Worm (Caenorhabditis elegans) whole organism, early embryonic: ENCODE results near the gene ulp-3.

ENCODE experiments used
- B0310.2 ChIP-seq: sonication (generic microtip); optimal IDR thresholded peaks from 2 replicates; lab custom pipeline; 2016; ENCODE audit warnings: mild to moderate bottlenecking, missing genetic modification characterization, missing compliant biosample characterization
- F13C5.2 ChIP-seq: sonication (generic microtip); optimal IDR thresholded peaks from 2 replicates; lab custom pipeline; 2017; ENCODE audit warnings: mild to moderate bottlenecking, missing genetic modification characterization, inconsistent platforms, missing compliant biosample characterization
- aly-1 ChIP-seq: sonication (generic microtip); optimal IDR thresholded peaks from 2 replicates; lab custom pipeline; 2016; ENCODE audit warnings: missing genetic modification characterization, missing compliant biosample characterization
- ama-1 ChIP-seq: fragments of 150-350 bp; optimal IDR thresholded peaks from 2 replicates; lab custom pipeline; 2014
- ceh-13 ChIP-seq: fragments of 200-800 bp; sonication (Bioruptor generic); optimal IDR thresholded peaks from 2 replicates; lab custom pipeline; 2018; ENCODE audit warnings: mild to moderate bottlenecking, missing genetic modification characterization, missing compliant biosample characterization
- ceh-36 ChIP-seq: sonication (generic microtip); optimal IDR thresholded peaks from 2 replicates; lab custom pipeline; 2016; ENCODE audit warnings: missing genetic modification characterization, inconsistent platforms, missing compliant biosample characterization
- ets-7 ChIP-seq: sonication (generic microtip); optimal IDR thresholded peaks from 2 replicates; lab custom pipeline; 2016; ENCODE audit warnings: missing genotype, missing genetic modification characterization, missing compliant biosample characterization
- flt-1 ChIP-seq: fragments of 200-800 bp; sonication (Bioruptor generic); IDR thresholded peaks from 2 replicates; pipeline ENCODE4 v1.3.6; 2022; ENCODE audit warnings: missing genetic modification characterization, missing compliant biosample characterization
- hmbx-1 ChIP-seq: sonication (generic microtip); optimal IDR thresholded peaks from 2 replicates; lab custom pipeline; 2016; ENCODE audit warnings: mild to moderate bottlenecking, missing genetic modification characterization, missing compliant biosample characterization
- hmg-4 ChIP-seq: fragments of 200-800 bp; sonication (Bioruptor generic); optimal IDR thresholded peaks from 2 replicates; lab custom pipeline; 2018; ENCODE audit warnings: mild to moderate bottlenecking, missing genetic modification characterization, missing compliant biosample characterization
- hnd-1 ChIP-seq: sonication (generic microtip); optimal IDR thresholded peaks from 2 replicates; lab custom pipeline; 2016; ENCODE audit warnings: missing genetic modification characterization, missing compliant biosample characterization
- pes-1 ChIP-seq: fragments of 200-800 bp; sonication (Bioruptor generic); IDR thresholded peaks from 2 replicates; pipeline ENCODE4 v1.3.6; 2022; ENCODE audit warnings: missing genetic modification reagents, missing genetic modification characterization, missing compliant biosample characterization
- scrt-1 ChIP-seq: fragments of 200-800 bp; sonication (Bioruptor generic); IDR thresholded peaks from 2 replicates; pipeline ENCODE4 v1.3.6; 2022; ENCODE audit warnings: missing genetic modification characterization, missing compliant biosample characterization
- sea-1 ChIP-seq: fragments of 200-800 bp; sonication (Bioruptor generic); conservative IDR thresholded peaks from 2 replicates; pipeline ENCODE4 v1.3.6; 2022; ENCODE audit warnings: missing genetic modification characterization, missing compliant biosample characterization
- tbx-11 ChIP-seq: fragments of 200-800 bp; sonication (Bioruptor generic); IDR thresholded peaks from 2 replicates; pipeline ENCODE4 v1.3.6; 2022; ENCODE audit warnings: missing genetic modification characterization, missing compliant biosample characterization
- tbx-37 ChIP-seq: fragments of 200-800 bp; sonication (Bioruptor generic); conservative IDR thresholded peaks from 2 replicates; pipeline ENCODE4 v1.3.6; 2022; ENCODE audit warnings: missing genetic modification reagents, missing genetic modification characterization, missing compliant biosample characterization
- tra-4 ChIP-seq: sonication (generic microtip); optimal IDR thresholded peaks from 2 replicates; lab custom pipeline; 2017; ENCODE audit warnings: missing genetic modification characterization, missing compliant biosample characterization

Gene ulp-3

ce11 chrIV:1963247-1963646 is at the start of gene ulp-3:
ulp-3 (plus strand) TSS chrIV:1963634.
- TF ChIP-seq flt-1 (GFP tag; lab: Robert Waterston, UW) (no peak), tra-4 (tag; lab: Kevin White, UChicago) (no peak), pes-1 (no peak), ceh-36 (tag; lab: Kevin White, UChicago) (no peak), hnd-1 (tag; lab: Kevin White, UChicago) (no peak), B0310.2 (tag; lab: Kevin White, UChicago) (no peak), tbx-37 (GFP tag; lab: Robert Waterston, UW) (no peak), tbx-11 (GFP tag; lab: Robert Waterston, UW) (no peak), F13C5.2 (no peak)

ce11 chrIV:1914900-1915299 is 48.5 kb upstream of the ulp-3 start:
- TF ChIP-seq hmbx-1 (tag; lab: Kevin White, UChicago) (no peak), ama-1 (lab: Kevin White, UChicago) (no peak), flt-1 (GFP tag; lab: Robert Waterston, UW) (no peak), hnd-1 (tag; lab: Kevin White, UChicago) (no peak), F13C5.2 (no peak), aly-1 (tag; lab: Kevin White, UChicago) (no peak), ceh-36 (tag; lab: Kevin White, UChicago) (no peak)

- TF ChIP-seq tbx-11 (GFP tag; lab: Robert Waterston, UW) (0 out of 2 replicates have a peak, but pooled peaks have one; percentile 53), hnd-1 (tag; lab: Kevin White, UChicago) (no peak), tra-4 (tag; lab: Kevin White, UChicago) (no peak), scrt-1 (GFP tag; lab: Robert Waterston, UW) (no peak), tbx-37 (GFP tag; lab: Robert Waterston, UW) (0 out of 2 replicates have a peak, but pooled peaks have one; percentile 10), ceh-13 (GFP tag; lab: Kevin White, UChicago) (no peak), sea-1 (GFP tag; lab: Robert Waterston, UW) (no peak)
These were observed 47.9 kb upstream of the ulp-3 start for ce11 chrIV:1915549-1915948.

DNA sequence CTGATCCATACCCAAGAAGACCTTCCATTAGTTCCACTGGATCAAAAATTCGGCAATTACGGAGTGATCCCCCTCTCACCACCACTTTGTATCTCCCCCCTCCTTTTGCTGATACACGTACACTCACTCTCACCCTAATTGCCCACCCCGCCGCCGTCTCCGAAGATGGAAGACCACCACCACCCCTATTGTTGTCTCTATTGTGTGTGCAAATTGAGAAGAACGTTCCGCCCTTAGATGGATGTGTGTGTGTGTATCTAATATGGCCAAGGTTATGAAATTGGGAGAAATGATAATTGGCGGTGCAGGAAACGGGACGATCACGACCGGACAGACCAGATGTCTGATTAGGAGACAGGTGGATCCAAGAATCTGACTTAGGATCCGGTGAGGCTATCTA is 47.2 kb upstream of the ulp-3 start:
- TF ChIP-seq F13C5.2 (no peak), scrt-1 (GFP tag; lab: Robert Waterston, UW) (no peak), ceh-36 (tag; lab: Kevin White, UChicago) (no peak), hmg-4 (GFP tag; lab: Kevin White, UChicago) (peak; percentile 2)

DNA sequence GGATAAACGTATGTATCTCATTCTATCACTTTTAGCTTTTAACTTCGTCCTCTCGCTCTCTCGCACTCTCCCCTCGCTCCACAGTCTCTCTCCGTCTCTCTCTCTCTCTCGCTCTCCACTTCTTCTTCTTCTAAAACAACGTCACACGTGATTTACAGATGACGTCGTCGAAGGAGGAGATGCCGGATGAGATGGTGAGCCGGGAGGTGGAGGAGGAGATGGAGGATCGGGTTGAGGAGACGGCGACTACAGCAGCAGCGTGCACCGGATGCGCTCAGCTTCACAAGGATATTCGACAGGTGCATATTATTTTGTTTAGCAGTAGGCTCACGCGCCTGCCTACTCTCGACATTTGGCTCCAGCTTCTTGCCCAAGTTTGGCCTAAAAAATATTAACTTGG is 45.6 kb upstream of the ulp-3 start, which contains the start of gene elt-6:
TSS of gene elt-6 (plus strand) at position 159 of the 400 bp plus-strand sequence.
- TF ChIP-seq tbx-11 (GFP tag; lab: Robert Waterston, UW) (no peak), ets-7 (no peak), pes-1 (peak; percentile 41; the same call in 1 of the 2 replicates), hmg-4 (GFP tag; lab: Kevin White, UChicago) (peak; percentile 10)

DNA sequence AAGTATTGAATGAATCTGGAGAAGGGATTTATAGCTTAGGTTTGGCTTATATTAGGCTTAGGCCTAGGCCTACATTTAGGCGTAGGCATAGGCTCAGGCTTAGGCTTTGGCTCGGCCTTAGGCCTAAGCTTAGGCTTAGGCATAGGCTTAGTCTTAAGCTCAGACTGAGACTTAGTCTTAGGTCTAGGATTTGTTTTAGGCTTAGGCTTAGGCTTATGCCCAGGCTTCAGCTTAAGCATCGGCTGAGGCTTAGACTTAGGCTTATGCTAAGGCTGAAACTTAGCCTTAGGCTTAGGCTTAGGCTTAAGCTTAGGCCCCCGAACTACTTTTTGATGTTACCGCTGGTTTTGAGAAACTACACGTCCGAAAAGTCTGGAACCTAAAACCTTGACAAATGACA is 42.9 kb upstream of the ulp-3 start:
- TF ChIP-seq tbx-37 (GFP tag; lab: Robert Waterston, UW), result no peak
- TF ChIP-seq ceh-36 (tag; lab: Kevin White, UChicago), result peak; percentile 73

DNA sequence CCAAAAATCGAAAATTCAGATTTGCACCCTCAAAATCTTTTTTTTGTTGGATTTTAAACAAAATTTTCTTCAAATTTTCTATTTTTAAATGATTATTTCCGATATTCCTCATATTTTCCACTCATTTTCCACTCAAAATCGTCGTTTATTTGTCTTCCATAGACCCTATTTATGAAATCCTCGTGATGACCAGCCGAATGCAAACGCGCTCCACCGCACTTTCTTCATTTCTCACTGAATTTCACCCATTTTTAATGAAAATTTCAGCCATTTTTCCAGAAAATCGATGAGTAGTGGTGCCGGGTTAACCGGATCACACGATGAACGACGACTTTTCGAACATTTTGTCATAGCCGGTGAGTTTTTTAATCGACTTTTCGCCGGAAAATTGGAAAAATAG is 39.7 kb upstream of the ulp-3 start, which contains the start of gene denn-4:
TSS of gene denn-4 (plus strand) at position 280 of the 400 bp plus-strand sequence.
- TF ChIP-seq ceh-13 (GFP tag; lab: Kevin White, UChicago), result no peak
- no peak for TF ChIP-seq ets-7
- TF ChIP-seq sea-1 (GFP tag; lab: Robert Waterston, UW), result no peak
- TF ChIP-seq ama-1 (lab: Kevin White, UChicago), result no peak
- TF ChIP-seq flt-1 (GFP tag; lab: Robert Waterston, UW), result no peak
- TF ChIP-seq ceh-36 (tag; lab: Kevin White, UChicago), result no peak
- no peak for TF ChIP-seq hmg-4 (GFP tag; lab: Kevin White, UChicago)

- TF ChIP-seq F13C5.2 (no peak), hnd-1 (tag; lab: Kevin White, UChicago) (no peak), tra-4 (tag; lab: Kevin White, UChicago) (no peak), ceh-36 (tag; lab: Kevin White, UChicago) (no peak), tbx-11 (GFP tag; lab: Robert Waterston, UW) (no peak), sea-1 (GFP tag; lab: Robert Waterston, UW) (no peak), flt-1 (GFP tag; lab: Robert Waterston, UW) (no peak), tbx-37 (GFP tag; lab: Robert Waterston, UW) (no peak)
These were observed 39.3 kb upstream of the ulp-3 start for ce11 chrIV:1924178-1924577.

ce11 chrIV:1945200-1945599 is 18.2 kb upstream of the ulp-3 start:
- no peak for TF ChIP-seq tbx-37 (GFP tag; lab: Robert Waterston, UW)
- no peak for TF ChIP-seq sea-1 (GFP tag; lab: Robert Waterston, UW)
- no peak for TF ChIP-seq ets-7
- TF ChIP-seq flt-1 (GFP tag; lab: Robert Waterston, UW), result no peak
- no peak for TF ChIP-seq ceh-36 (tag; lab: Kevin White, UChicago)
- no peak for TF ChIP-seq ama-1 (lab: Kevin White, UChicago)
- TF ChIP-seq ceh-13 (GFP tag; lab: Kevin White, UChicago), result no peak
